Worm (Caenorhabditis elegans): ENCODE data around the gene C37H5.14.

DNA sequence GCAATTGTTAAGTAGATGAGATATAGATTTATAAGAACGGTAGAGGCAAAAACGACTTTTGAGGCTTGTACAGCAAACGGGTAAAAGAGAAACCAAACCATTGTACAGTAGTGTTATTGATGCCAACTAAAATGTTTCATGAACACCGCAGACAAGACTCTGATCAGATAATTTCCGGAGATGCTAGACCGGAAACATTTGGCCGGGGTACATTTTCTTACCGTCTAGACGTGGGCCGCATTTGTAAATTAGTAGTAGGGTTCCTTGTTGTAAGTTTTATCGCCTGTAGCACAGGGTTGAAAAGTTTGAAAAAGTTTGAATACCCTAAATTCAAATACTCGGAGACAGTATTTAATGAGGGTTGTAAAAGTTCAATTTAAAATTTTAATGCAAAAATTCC lies 47.2 kb upstream of the C37H5.14 start, which contains the start of gene str-32:
- TF ChIP-seq him-1 (tag; optimal IDR thresholded peaks at IDR 0.05) (no peak), dao-5 (tag; optimal IDR thresholded peaks at IDR 0.05) (no peak)
